Worm (Caenorhabditis elegans) whole organism, early embryonic: ENCODE measurements around the gene rab-33.

Experiments
- B0310.2 ChIP-seq: sonication (generic microtip); optimal IDR thresholded peaks from 2 replicates; lab custom pipeline; 2016; ENCODE audit warnings: mild to moderate bottlenecking, missing genetic modification characterization, missing compliant biosample characterization
- F13C5.2 ChIP-seq: sonication (generic microtip); optimal IDR thresholded peaks from 2 replicates; lab custom pipeline; 2017; ENCODE audit warnings: mild to moderate bottlenecking, missing genetic modification characterization, inconsistent platforms, missing compliant biosample characterization
- aly-1 ChIP-seq: sonication (generic microtip); optimal IDR thresholded peaks from 2 replicates; lab custom pipeline; 2016; ENCODE audit warnings: missing genetic modification characterization, missing compliant biosample characterization
- ama-1 ChIP-seq: fragments of 150-350 bp; optimal IDR thresholded peaks from 2 replicates; lab custom pipeline; 2014
- ceh-13 ChIP-seq: fragments of 200-800 bp; sonication (Bioruptor generic); optimal IDR thresholded peaks from 2 replicates; lab custom pipeline; 2018; ENCODE audit warnings: mild to moderate bottlenecking, missing genetic modification characterization, missing compliant biosample characterization
- ceh-36 ChIP-seq: sonication (generic microtip); optimal IDR thresholded peaks from 2 replicates; lab custom pipeline; 2016; ENCODE audit warnings: missing genetic modification characterization, inconsistent platforms, missing compliant biosample characterization
- ets-7 ChIP-seq: sonication (generic microtip); optimal IDR thresholded peaks from 2 replicates; lab custom pipeline; 2016; ENCODE audit warnings: missing genotype, missing genetic modification characterization, missing compliant biosample characterization
- flt-1 ChIP-seq: fragments of 200-800 bp; sonication (Bioruptor generic); IDR thresholded peaks from 2 replicates; pipeline ENCODE4 v1.3.6; 2022; ENCODE audit warnings: missing genetic modification characterization, missing compliant biosample characterization
- hmbx-1 ChIP-seq: sonication (generic microtip); optimal IDR thresholded peaks from 2 replicates; lab custom pipeline; 2016; ENCODE audit warnings: mild to moderate bottlenecking, missing genetic modification characterization, missing compliant biosample characterization
- hmg-4 ChIP-seq: fragments of 200-800 bp; sonication (Bioruptor generic); optimal IDR thresholded peaks from 2 replicates; lab custom pipeline; 2018; ENCODE audit warnings: mild to moderate bottlenecking, missing genetic modification characterization, missing compliant biosample characterization
- hnd-1 ChIP-seq: sonication (generic microtip); optimal IDR thresholded peaks from 2 replicates; lab custom pipeline; 2016; ENCODE audit warnings: missing genetic modification characterization, missing compliant biosample characterization
- pes-1 ChIP-seq: fragments of 200-800 bp; sonication (Bioruptor generic); IDR thresholded peaks from 2 replicates; pipeline ENCODE4 v1.3.6; 2022; ENCODE audit warnings: missing genetic modification reagents, missing genetic modification characterization, missing compliant biosample characterization
- scrt-1 ChIP-seq: fragments of 200-800 bp; sonication (Bioruptor generic); IDR thresholded peaks from 2 replicates; pipeline ENCODE4 v1.3.6; 2022; ENCODE audit warnings: missing genetic modification characterization, missing compliant biosample characterization
- sea-1 ChIP-seq: fragments of 200-800 bp; sonication (Bioruptor generic); conservative IDR thresholded peaks from 2 replicates; pipeline ENCODE4 v1.3.6; 2022; ENCODE audit warnings: missing genetic modification characterization, missing compliant biosample characterization
- tbx-11 ChIP-seq: fragments of 200-800 bp; sonication (Bioruptor generic); IDR thresholded peaks from 2 replicates; pipeline ENCODE4 v1.3.6; 2022; ENCODE audit warnings: missing genetic modification characterization, missing compliant biosample characterization
- tbx-37 ChIP-seq: fragments of 200-800 bp; sonication (Bioruptor generic); conservative IDR thresholded peaks from 2 replicates; pipeline ENCODE4 v1.3.6; 2022; ENCODE audit warnings: missing genetic modification reagents, missing genetic modification characterization, missing compliant biosample characterization
- tra-4 ChIP-seq: sonication (generic microtip); optimal IDR thresholded peaks from 2 replicates; lab custom pipeline; 2017; ENCODE audit warnings: missing genetic modification characterization, missing compliant biosample characterization

The rab-33 gene

DNA sequence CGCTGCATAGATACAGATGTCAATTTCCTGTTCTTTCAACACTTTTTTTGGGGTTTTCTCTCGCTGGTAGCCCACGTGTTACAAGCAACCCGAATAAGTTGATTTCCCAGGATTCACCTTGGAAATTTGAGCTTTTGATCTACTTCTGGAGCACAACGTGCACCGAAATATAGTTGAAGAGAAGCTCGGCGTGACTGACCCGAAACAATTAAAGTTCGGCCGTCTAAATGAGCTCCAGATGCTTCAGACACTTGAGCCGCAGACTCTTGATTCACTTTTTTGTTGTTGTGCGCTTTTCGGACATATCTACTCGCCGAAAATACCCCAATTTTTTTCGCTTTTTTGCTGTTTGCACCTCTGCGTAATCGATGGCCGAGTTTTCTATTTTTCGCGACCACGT is 15.2 kb upstream of the rab-33 start:
- no peak for TF ChIP-seq B0310.2 (tag; lab: Kevin White, UChicago)
- no peak for TF ChIP-seq tra-4 (tag; lab: Kevin White, UChicago)
- TF ChIP-seq aly-1 (tag; lab: Kevin White, UChicago): no peak
- TF ChIP-seq pes-1: no peak
- TF ChIP-seq sea-1 (GFP tag; lab: Robert Waterston, UW): no peak
- TF ChIP-seq tbx-11 (GFP tag; lab: Robert Waterston, UW): no peak
- TF ChIP-seq ama-1 (lab: Kevin White, UChicago): no peak
- TF ChIP-seq ceh-13: no peak
- TF ChIP-seq hmg-4 (GFP tag; lab: Kevin White, UChicago): no peak

DNA sequence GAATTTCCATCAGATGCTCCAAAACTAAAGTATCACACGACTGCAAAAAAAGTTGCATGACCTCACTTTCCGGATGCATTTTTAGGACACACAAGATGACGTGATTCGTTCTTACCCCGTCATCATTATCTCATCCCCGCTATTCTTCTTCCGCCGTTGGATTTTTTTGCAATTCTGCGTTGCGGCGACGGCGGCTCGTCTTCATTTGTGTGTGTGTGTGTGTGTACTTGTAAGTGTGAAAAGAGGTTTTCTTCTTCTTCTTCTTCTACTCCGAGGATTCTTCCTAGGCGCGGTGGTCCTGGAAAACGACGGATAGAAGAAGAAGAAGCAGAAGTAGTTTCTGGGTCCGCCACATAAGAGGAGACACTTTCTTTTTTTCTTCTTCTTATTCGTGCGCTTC is 12.1 kb upstream of the rab-33 start:
- TF ChIP-seq tbx-37 (no peak), ceh-13 (no peak), F13C5.2 (no peak), ama-1 (lab: Kevin White, UChicago) (no peak), aly-1 (tag; lab: Kevin White, UChicago) (no peak), sea-1 (GFP tag; lab: Robert Waterston, UW) (no peak), tra-4 (tag; lab: Kevin White, UChicago) (no peak), scrt-1 (GFP tag; lab: Robert Waterston, UW) (no peak), flt-1 (GFP tag; lab: Robert Waterston, UW) (no peak)

DNA sequence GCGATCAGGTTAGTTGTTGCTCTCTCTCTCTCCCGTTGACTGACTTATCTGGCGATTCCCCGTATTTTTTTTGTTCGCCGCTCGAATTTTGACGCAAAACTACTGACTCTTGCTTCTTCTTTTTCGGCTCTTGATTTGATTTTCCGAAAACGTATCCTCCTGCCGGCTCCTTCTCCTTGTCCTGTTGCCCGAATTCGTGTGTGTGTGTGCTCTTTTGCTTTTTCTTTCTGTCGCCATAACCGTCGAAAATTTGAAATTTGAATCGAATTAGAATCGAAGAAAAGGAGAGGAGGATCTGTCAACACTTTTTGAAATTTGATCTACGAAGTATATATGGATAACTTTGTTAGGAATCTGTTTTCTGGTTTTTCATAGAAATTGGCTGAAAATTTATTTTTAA is 8.9 kb upstream of the rab-33 start:
- TF ChIP-seq ceh-36 (tag; lab: Kevin White, UChicago): no peak
- no peak for TF ChIP-seq tra-4 (tag; lab: Kevin White, UChicago)
- no peak for TF ChIP-seq B0310.2 (tag; lab: Kevin White, UChicago)
- no peak for TF ChIP-seq ets-7
- no peak for TF ChIP-seq F13C5.2
- no peak for TF ChIP-seq ceh-13

DNA sequence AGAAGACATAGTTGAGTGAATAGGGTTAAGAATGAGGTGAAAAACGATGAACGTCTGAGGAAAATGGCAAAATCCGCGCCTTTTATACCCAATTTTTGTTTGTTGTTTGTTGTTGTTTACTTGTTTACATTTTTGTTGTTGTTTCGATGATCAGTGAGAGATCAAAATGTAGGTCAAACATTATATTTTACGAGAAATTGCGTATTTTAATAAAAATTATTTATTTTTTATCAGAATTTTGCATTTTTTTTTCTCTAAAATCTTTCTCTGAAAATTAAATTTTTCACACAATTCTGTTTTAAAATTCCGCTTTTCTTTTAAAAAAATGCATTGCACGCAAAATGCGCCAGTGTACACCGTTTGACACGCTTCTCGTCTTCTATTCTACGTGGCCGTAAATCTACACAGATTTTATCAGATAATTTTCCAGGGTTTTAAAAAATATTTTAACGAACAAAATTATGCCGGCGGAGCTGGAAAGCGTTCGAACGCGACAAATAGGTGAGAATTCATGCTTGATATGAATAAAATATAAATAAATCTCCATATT is 3.1 kb upstream of the rab-33 start, which contains the start of the genes sip-1 and sly-1:
sip-1 (minus strand) TSS at position 103 of the 550 bp plus-strand sequence.
sly-1 (plus strand) TSS at position 360 of the 550 bp plus-strand sequence.
- TF ChIP-seq ets-7: no peak
- TF ChIP-seq tra-4 (tag; lab: Kevin White, UChicago): no peak

DNA sequence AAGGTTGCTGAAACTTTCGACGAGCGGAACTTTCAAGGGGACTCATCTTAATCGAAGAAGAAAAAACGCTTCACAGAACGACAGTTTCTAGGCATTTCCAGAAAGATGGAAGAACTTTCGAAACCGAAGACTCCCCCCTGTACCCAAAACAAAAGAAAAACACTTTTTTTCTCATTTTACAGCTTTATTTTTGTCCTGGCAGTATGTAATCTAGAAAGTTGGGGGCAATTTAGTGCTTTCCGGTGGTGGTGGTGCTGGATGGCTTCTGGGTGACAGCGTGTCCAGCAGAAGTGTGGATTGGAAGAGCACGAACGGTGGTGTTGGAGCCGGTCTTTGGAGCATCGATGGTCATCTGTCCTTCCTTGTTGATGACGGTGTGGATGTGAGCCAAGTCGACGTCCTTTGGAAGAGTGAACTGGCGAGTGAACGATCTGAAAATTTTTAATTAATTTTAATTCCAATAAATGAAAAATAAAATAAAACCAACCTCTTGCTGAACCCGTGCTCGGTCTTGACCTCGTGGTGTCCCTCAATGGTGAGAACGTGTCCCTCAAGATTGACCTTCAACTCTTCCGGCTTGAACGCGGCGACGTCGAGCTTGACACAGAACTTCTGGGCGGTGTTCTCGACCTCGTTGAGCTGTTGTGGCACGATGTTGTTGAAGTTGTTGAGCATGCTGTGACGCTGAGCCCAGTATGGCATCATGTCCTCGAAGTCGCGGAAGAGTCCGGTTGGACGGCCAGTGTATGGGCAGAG is 2.5 kb upstream of the rab-33 start:
- TF ChIP-seq hmg-4 (GFP tag; lab: Kevin White, UChicago) (no peak), hnd-1 (tag; lab: Kevin White, UChicago) (no peak), hmbx-1 (tag; lab: Kevin White, UChicago) (no peak), F13C5.2 (no peak), ceh-36 (tag; lab: Kevin White, UChicago) (no peak), ets-7 (no peak), tbx-37 (no peak), tbx-11 (GFP tag; lab: Robert Waterston, UW) (no peak), aly-1 (tag; lab: Kevin White, UChicago) (no peak)

DNA sequence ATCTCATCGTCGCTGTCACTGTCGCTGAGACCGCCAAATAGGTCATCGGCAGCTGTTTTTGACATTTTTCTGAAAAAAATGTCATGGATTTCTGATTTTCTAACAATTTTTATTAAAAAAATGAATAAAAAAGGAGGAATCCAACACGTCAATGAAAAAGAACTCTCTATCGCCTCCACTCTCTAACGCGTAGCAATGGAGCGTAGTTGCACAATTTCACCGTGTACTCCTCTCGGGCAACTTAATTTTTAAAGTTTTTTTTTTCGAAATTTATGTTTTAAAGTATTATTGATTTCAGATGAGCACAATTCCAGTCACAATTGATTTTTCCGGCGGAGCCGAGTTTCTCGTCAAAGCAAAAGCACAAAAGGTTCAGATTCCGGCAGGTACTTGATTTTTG is 1.5 kb upstream of the rab-33 start, which contains the start of the genes taf-11.3 and urm-1:
taf-11.3 (minus strand) TSS at position 69 of the 400 bp plus-strand sequence.
urm-1 (plus strand) TSS at position 299 of the 400 bp plus-strand sequence.
- TF ChIP-seq tbx-37: no peak
- 0 out of 2 replicates have a peak, but pooled peaks have one; percentile 28 for TF ChIP-seq flt-1 (GFP tag; lab: Robert Waterston, UW)

DNA sequence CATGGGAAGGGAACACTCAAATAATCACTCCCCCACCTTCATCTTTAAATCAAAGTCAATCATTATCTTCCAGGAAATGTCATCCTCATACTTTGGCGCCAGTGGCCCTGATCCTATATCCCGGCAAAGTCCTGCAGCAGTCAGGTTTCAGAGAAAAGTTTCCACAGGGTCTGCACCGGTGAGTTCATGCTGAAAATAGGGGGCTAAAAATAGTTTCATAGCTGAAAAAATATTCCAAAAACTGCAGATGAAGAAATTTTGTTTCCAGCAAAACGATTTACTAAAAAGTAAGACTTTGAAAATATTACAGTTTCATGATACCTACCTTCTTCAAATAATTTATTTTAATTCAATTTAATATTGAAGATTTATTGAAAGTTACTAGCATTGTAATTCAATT is 15.6 kb downstream of the rab-33 start, which contains the start of gene ptr-25:
ptr-25 (plus strand) TSS at position 73 of the 400 bp plus-strand sequence.
- no peak for TF ChIP-seq ceh-36 (tag; lab: Kevin White, UChicago)
- no peak for TF ChIP-seq tra-4 (tag; lab: Kevin White, UChicago)
- no peak for TF ChIP-seq hmg-4 (GFP tag; lab: Kevin White, UChicago)
- no peak for TF ChIP-seq hmbx-1 (tag; lab: Kevin White, UChicago)
- no peak for TF ChIP-seq ceh-13
- no peak for TF ChIP-seq tbx-37
- no peak for TF ChIP-seq F13C5.2
- no peak for TF ChIP-seq tbx-11 (GFP tag; lab: Robert Waterston, UW)
- no peak for TF ChIP-seq ama-1 (lab: Kevin White, UChicago)

DNA sequence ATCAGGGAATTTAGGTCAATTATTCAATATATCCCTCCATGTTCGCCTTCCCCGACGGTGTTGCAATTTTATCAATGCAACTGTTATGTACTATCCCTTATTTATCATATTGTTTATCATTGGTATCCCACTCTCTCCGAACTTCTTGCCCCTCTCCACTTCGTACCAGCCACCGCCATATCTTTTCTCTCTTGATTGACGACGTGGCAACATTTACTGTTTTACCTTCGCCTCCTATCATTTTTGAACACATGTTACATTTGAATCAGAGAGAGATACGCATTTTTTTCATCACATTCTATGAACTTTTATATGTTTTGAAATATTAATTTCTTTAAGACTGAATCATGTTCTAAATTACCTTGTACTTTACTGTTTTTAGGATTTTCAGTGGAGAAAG is 17.2 kb downstream of the rab-33 start:
- no peak for TF ChIP-seq hnd-1 (tag; lab: Kevin White, UChicago)
- TF ChIP-seq B0310.2 (tag; lab: Kevin White, UChicago): no peak
- no peak for TF ChIP-seq scrt-1 (GFP tag; lab: Robert Waterston, UW)

DNA sequence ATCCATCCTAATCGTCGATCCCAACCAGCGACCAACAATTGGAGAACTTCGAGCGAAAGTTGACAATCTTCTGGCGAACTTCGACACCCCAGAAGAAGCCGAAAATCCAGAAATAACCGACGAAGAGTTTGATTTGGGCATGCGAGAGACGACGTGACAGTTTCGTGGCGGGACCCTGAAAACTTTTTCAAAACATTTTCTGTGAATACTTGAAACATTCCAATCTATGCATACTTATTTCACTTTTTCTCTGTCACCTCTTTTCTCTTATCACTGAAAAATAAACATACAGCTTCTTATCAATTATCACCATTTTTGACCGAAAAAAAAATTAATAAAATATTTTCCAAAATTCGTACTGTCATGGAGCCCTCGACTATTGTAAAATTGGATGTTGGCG is 21.7 kb downstream of the rab-33 start, which contains the start of gene D2045.8:
D2045.8 (plus strand) TSS at position 301 of the 400 bp plus-strand sequence.
- no peak for TF ChIP-seq ceh-13
- TF ChIP-seq hmg-4 (GFP tag; lab: Kevin White, UChicago): no peak
- no peak for TF ChIP-seq scrt-1 (GFP tag; lab: Robert Waterston, UW)
- TF ChIP-seq flt-1 (GFP tag; lab: Robert Waterston, UW): no peak
- TF ChIP-seq B0310.2 (tag; lab: Kevin White, UChicago): no peak
- TF ChIP-seq F13C5.2: no peak
- TF ChIP-seq tbx-11 (GFP tag; lab: Robert Waterston, UW): no peak
- TF ChIP-seq hnd-1 (tag; lab: Kevin White, UChicago): no peak
- no peak for TF ChIP-seq ceh-36 (tag; lab: Kevin White, UChicago)
- no peak for TF ChIP-seq tbx-37
- no peak for TF ChIP-seq ets-7
- TF ChIP-seq aly-1 (tag; lab: Kevin White, UChicago): no peak
- TF ChIP-seq tra-4 (tag; lab: Kevin White, UChicago): no peak
- TF ChIP-seq sea-1 (GFP tag; lab: Robert Waterston, UW): no peak
- no peak for TF ChIP-seq ama-1 (lab: Kevin White, UChicago)
- no peak for TF ChIP-seq hmbx-1 (tag; lab: Kevin White, UChicago)
- no peak for TF ChIP-seq pes-1
